Worm (Caenorhabditis elegans) whole organism, young adult: Measurements from ENCODE around the gene gei-8.

Experiments used
- F52B5.7 ChIP-seq: sonication (generic microtip); optimal IDR thresholded peaks from 2 replicates; lab custom pipeline; 2016; ENCODE audit warnings: mild to moderate bottlenecking, missing genetic modification characterization, missing compliant biosample characterization
- ceh-100 ChIP-seq: fragments of 200-800 bp; sonication (Bioruptor generic); IDR thresholded peaks from 2 replicates; pipeline ENCODE4 v1.3.6; 2022; ENCODE audit warnings: missing genetic modification reagents, missing genetic modification characterization, missing compliant biosample characterization
- gei-17 ChIP-seq: fragments of 200-800 bp; sonication (Bioruptor generic); optimal IDR thresholded peaks from 2 replicates; lab custom pipeline; 2018; ENCODE audit warnings: mild to moderate bottlenecking, missing genetic modification characterization, missing compliant biosample characterization
- lir-1 ChIP-seq: fragments of 200-800 bp; sonication (Bioruptor generic); conservative IDR thresholded peaks from 2 replicates; pipeline ENCODE4 v1.3.6; 2022; ENCODE audit warnings: missing genetic modification reagents, missing genetic modification characterization, missing compliant biosample characterization
- unc-130 ChIP-seq: sonication (generic microtip); optimal IDR thresholded peaks from 2 replicates; lab custom pipeline; 2016; ENCODE audit warnings: missing genetic modification reagents, missing genetic modification characterization, missing compliant biosample characterization

ce11 chrIII:8164771-8165170, 43.7 kb upstream of the gei-8 start:
- TF ChIP-seq unc-130 (no peak), F52B5.7 (tag; lab: Kevin White, UChicago) (no peak), ceh-100 (no peak), gei-17 (no peak), lir-1 (no peak)
